Worm (Caenorhabditis elegans) whole organism, midembryonic: ENCODE results near the gene cct-1.

ENCODE experiments used
- flt-1 ChIP-seq: fragments of 200-800 bp; sonication (Bioruptor generic); IDR thresholded peaks from 2 replicates; pipeline ENCODE4 v1.3.6; 2022; ENCODE audit warnings: missing genetic modification characterization, missing compliant biosample characterization
- klf-2 ChIP-seq: fragments of 200-800 bp; sonication (Bioruptor generic); conservative IDR thresholded peaks from 2 replicates; pipeline ENCODE4 v1.3.6; 2022; ENCODE audit warnings: missing genetic modification reagents, missing genetic modification characterization, missing compliant biosample characterization
- ref-1 ChIP-seq: fragments of 200-800 bp; sonication (Bioruptor generic); conservative IDR thresholded peaks from 2 replicates; pipeline ENCODE4 v1.3.6; 2022; ENCODE audit warnings: missing genetic modification reagents, missing genetic modification characterization, missing compliant biosample characterization
- ztf-23 ChIP-seq: fragments of 200-800 bp; sonication (Bioruptor generic); IDR thresholded peaks from 2 replicates; pipeline ENCODE4 v1.3.6; 2022; ENCODE audit warnings: missing genetic modification reagents, missing genetic modification characterization, missing compliant biosample characterization
- ztf-29 ChIP-seq: fragments of 200-800 bp; sonication (Bioruptor generic); IDR thresholded peaks from 2 replicates; pipeline ENCODE4 v1.3.6; 2022; ENCODE audit warnings: missing genetic modification reagents, missing genetic modification characterization, missing compliant biosample characterization

- no peak for TF ChIP-seq ref-1 (GFP tag; lab: Robert Waterston, UW)
- TF ChIP-seq flt-1: no peak
- no peak for TF ChIP-seq klf-2 (GFP tag; lab: Robert Waterston, UW)
- no peak for TF ChIP-seq ztf-23 (GFP tag; lab: Robert Waterston, UW)
- TF ChIP-seq ztf-29 (GFP tag; lab: Robert Waterston, UW): no peak
Measured at ce11 chrII:8170374-8170773, 14.9 kb upstream of the cct-1 start, which contains the start of gene T05C12.11.
